Fruit fly (Drosophila melanogaster) whole organism: ENCODE results near the gene Dus1.

ENCODE experiments used
- CG8478 ChIP-seq: fragments of >200 bp; optimal IDR thresholded peaks from 2 replicates; lab custom pipeline; 2018; ENCODE audit warnings: inconsistent platforms
- EcR ChIP-seq, 2 experiments: fragments of >200 bp; optimal IDR thresholded peaks; 2 replicates each; lab custom pipeline; 2017; ENCODE audit warnings: missing biosample characterization in 2 of 2, missing genetic modification characterization in 2 of 2, missing genetic modification reagents in 2 of 2
- pan ChIP-seq: fragments of >200 bp; optimal IDR thresholded peaks from 2 replicates; lab custom pipeline; 2017

DNA sequence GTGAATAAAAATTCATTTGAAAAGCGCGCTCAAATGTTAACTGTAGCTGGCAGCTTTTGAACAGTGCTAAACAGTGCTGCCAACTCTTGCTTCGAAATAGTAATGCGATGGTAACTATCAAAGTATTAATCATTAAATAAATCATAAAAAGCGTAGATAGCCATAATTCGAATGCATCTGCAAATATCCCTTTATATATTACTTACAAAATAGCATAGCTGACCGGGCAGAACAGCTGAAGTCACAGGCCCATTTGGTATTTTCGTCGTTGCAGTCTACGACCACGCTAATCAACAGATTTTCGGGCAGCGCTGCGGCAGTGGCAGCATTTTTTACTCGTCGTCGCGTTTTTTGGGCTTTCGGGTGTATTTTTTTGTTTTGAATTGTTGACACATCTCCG, 34.1 kb upstream of the Dus1 start, which contains the start of gene Plc21C:
- TF ChIP-seq EcR (GFP tag; optimal IDR thresholded peaks at IDR 0.05; lab: Kevin White, UChicago): no peak
- TF ChIP-seq CG8478 (lab: Kevin White, UChicago): no peak
- no peak for TF ChIP-seq pan (lab: Kevin White, UChicago)
